Worm (Caenorhabditis elegans) whole organism, young adult: Measurements from ENCODE around the gene mlp-1.

ENCODE experiments used
- B0019.2 ChIP-seq: fragments of 200-800 bp; sonication (Bioruptor generic); conservative IDR thresholded peaks from 2 replicates; pipeline ENCODE4 v1.3.6; 2022; ENCODE audit warnings: missing genetic modification reagents, missing genetic modification characterization, missing compliant biosample characterization
- F49E8.2 ChIP-seq: sonication (generic microtip); optimal IDR thresholded peaks from 3 replicates; lab custom pipeline; 2017; ENCODE audit warnings: missing genetic modification characterization, mild to moderate bottlenecking, missing compliant biosample characterization, antibody characterized with exemption, moderate library complexity; ENCODE audit not compliant: insufficient read depth
- ceh-40 ChIP-seq: fragments of 200-800 bp; sonication (Bioruptor generic); IDR thresholded peaks from 2 replicates; pipeline ENCODE4 v1.3.6; 2022; ENCODE audit warnings: missing genetic modification characterization, missing compliant biosample characterization
- efl-1 ChIP-seq: fragments of 150-350 bp; optimal IDR thresholded peaks from 2 replicates; lab custom pipeline; 2014; ENCODE audit warnings: missing biosample characterization, missing genetic modification reagents, missing genetic modification characterization
- egl-18 ChIP-seq: fragments of 200-800 bp; sonication (Bioruptor generic); IDR thresholded peaks from 2 replicates; pipeline ENCODE4 v1.3.6; 2022; ENCODE audit warnings: missing genetic modification reagents, missing genetic modification characterization, missing compliant biosample characterization
- ekl-4 ChIP-seq: fragments of 200-800 bp; sonication (Bioruptor generic); IDR thresholded peaks from 2 replicates; pipeline ENCODE4 v1.3.6; 2022; ENCODE audit warnings: missing genetic modification reagents, missing genetic modification characterization, missing compliant biosample characterization
- him-1 ChIP-seq: sonication (generic microtip); optimal IDR thresholded peaks from 2 replicates; lab custom pipeline; 2016; ENCODE audit warnings: missing genotype, missing genetic modification reagents, missing genetic modification characterization, missing compliant biosample characterization
- hmg-1.2 ChIP-seq: fragments of 200-800 bp; sonication (Bioruptor generic); IDR thresholded peaks from 2 replicates; pipeline ENCODE4 v1.3.6; 2022; ENCODE audit warnings: missing genetic modification reagents, missing genetic modification characterization, missing compliant biosample characterization
- mxl-1 ChIP-seq: sonication (generic microtip); optimal IDR thresholded peaks from 2 replicates; lab custom pipeline; 2016; ENCODE audit warnings: missing genetic modification characterization, missing compliant biosample characterization
- snpc-4 ChIP-seq, 5 experiments: fragments of 150-350 bp in 1 of 5; sonication (generic microtip) in 4 of 5; optimal IDR thresholded peaks; 2 replicates each; lab custom pipeline; 2014 to 2018; ENCODE audit warnings: missing genetic modification characterization in 5 of 5, missing biosample characterization in 3 of 5, antibody characterized with exemption in 2 of 5, mild to moderate bottlenecking in 2 of 5, missing compliant biosample characterization in 2 of 5, missing genotype in 2 of 5, moderate library complexity in 2 of 5, missing genetic modification reagents in 1 of 5
- xnd-1 ChIP-seq: sonication (generic microtip); optimal IDR thresholded peaks from 2 replicates; lab custom pipeline; 2016; ENCODE audit warnings: missing genotype, missing genetic modification reagents, missing genetic modification characterization, missing compliant biosample characterization

The mlp-1 gene

DNA sequence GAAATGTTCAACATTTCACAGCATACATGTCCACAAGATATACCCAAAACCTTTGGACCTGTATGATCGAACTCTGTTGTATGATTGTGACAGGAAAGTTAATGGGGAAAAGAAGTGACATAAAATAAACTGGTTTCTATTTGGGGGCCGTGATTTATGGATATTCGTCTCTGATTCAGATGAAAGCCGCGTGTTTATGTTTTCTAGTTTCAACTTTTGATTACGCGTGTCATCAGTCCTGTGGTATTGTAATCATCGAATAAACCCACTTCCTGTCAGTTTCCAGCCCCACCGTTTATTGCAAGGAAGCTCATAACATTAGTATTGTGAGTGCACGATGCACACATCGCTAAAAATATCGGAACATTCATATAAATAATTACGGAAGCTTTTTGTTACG, 52.6 kb downstream of the mlp-1 start:
- TF ChIP-seq hmg-1.2 (GFP tag; lab: Robert Waterston, UW) (no peak), mxl-1 (tag; lab: Kevin White, UChicago) (no peak), xnd-1 (tag; lab: Kevin White, UChicago) (no peak), ekl-4 (no peak), egl-18 (GFP tag; lab: Robert Waterston, UW) (no peak), ceh-40 (no peak), him-1 (no peak), snpc-4 (GFP tag; optimal IDR thresholded peaks at IDR 0.05; lab: Kevin White, UChicago) (no peak), snpc-4 (tag; optimal IDR thresholded peaks at IDR 0.05; lab: Kevin White, UChicago) (no peak), efl-1 (GFP tag; lab: Kevin White, UChicago) (no peak), F49E8.2 (tag; lab: Kevin White, UChicago) (no peak), B0019.2 (no peak)
- TF ChIP-seq, all 124 proteins: peak for 0
